Worm (Caenorhabditis elegans): ENCODE results near the gene ZK1307.9.

The ZK1307.9 gene

ce11 chrII:9667382-9667781 lies 18.1 kb downstream of the ZK1307.9 start, which contains the start of gene ZK1320.11:
Gene ZK1320.11, plus strand, starts transcription at chrII:9667624.
- TF ChIP-seq snpc-4 (tag; optimal IDR thresholded peaks at IDR 0.05) = no peak
- TF ChIP-seq pha-4 (tag; optimal IDR thresholded peaks at IDR 0.05) = peak; percentile 19
- peak; percentile 34 for TF ChIP-seq nfya-1 (tag; optimal IDR thresholded peaks at IDR 0.05; ENCODE audit: insufficient read depth)

DNA sequence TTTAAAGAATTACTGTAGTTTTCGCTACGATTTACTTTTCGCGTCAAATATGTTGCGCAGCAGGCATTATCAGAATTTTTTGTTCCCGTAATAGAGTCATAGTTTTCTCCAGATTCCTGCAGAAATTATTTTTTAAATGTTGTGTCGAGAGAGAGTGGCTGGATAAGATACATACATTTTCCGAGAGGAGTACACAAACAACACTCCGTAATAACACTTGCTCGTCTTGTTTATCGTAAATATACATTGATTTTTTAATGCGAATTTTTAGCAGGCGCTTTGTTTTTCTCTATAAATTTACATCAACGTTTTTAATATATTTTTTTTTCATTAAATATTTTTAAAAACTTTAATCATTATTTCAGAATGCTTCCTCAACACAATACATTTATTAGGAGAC lies 19.7 kb downstream of the ZK1307.9 start, which contains the start of gene taf-8:
taf-8 (plus strand) TSS at position 360 of the 400 bp plus-strand sequence.
- TF ChIP-seq unc-39 (tag; optimal IDR thresholded peaks at IDR 0.05) (no peak), elt-2 (tag; optimal IDR thresholded peaks at IDR 0.05) (peak; percentile 12), jun-1 (tag; optimal IDR thresholded peaks at IDR 0.05) (no peak), skn-1 (tag; optimal IDR thresholded peaks at IDR 0.05) (no peak), lsy-12 (tag; optimal IDR thresholded peaks at IDR 0.05) (no peak), lin-15B (tag; optimal IDR thresholded peaks at IDR 0.05) (peak; percentile 47), nhr-11 (tag; optimal IDR thresholded peaks at IDR 0.05) (no peak), nhr-23 (tag; optimal IDR thresholded peaks at IDR 0.05) (peak; percentile 57), hmg-11 (tag; optimal IDR thresholded peaks at IDR 0.05) (peak; percentile 55), aly-2 (tag; optimal IDR thresholded peaks at IDR 0.05) (no peak), elt-1 (tag; optimal IDR thresholded peaks at IDR 0.05) (no peak), pha-4 (tag; optimal IDR thresholded peaks at IDR 0.05) (peak; percentile 84), nhr-25 (tag; optimal IDR thresholded peaks at IDR 0.05) (peak; percentile 6), nhr-28 (tag; optimal IDR thresholded peaks at IDR 0.05) (no peak), lin-39 (tag; optimal IDR thresholded peaks at IDR 0.05) (peak; percentile 7), R02D3.7 (tag; optimal IDR thresholded peaks at IDR 0.05) (peak; percentile 92)

DNA sequence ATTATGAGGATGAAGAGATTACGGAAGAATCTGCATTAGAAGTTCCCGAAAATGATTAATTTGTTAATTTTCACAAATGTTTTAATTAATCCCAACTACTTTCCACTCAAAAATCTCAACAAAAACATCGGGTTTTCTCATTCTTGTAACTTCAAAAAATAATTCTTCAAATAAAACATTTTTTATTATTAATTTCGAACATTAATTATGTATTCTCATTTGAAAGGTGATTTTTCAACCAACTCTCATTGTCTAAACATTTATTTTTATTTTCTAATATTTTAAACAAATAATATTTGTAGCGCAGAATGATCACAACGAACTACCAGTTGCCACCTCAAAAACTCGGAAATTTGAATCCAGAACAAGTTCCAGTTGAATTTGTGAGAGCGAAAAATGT lies 22.0 kb downstream of the ZK1307.9 start, which contains the start of gene ZK1320.7:
ZK1320.7 (plus strand) TSS at position 301 of the 400 bp plus-strand sequence.
- TF ChIP-seq ceh-16 (tag; optimal IDR thresholded peaks at IDR 0.05) (no peak), nhr-43 (tag; optimal IDR thresholded peaks at IDR 0.05; ENCODE audit: poor library complexity, severe bottlenecking) (no peak), nhr-11 (tag; optimal IDR thresholded peaks at IDR 0.05) (no peak), nfya-1 (tag; optimal IDR thresholded peaks at IDR 0.05; ENCODE audit: insufficient read depth) (no peak), skn-1 (tag; optimal IDR thresholded peaks at IDR 0.05) (no peak), nhr-25 (tag; optimal IDR thresholded peaks at IDR 0.05) (no peak), fkh-2 (tag; optimal IDR thresholded peaks at IDR 0.05) (no peak), R02D3.7 (tag; optimal IDR thresholded peaks at IDR 0.05) (no peak), pqm-1 (tag; optimal IDR thresholded peaks at IDR 0.05) (no peak), lsy-12 (tag; optimal IDR thresholded peaks at IDR 0.05) (no peak), nhr-237 (tag; optimal IDR thresholded peaks at IDR 0.05) (no peak), fos-1 (tag; optimal IDR thresholded peaks at IDR 0.05) (no peak), ZK546.5 (tag; optimal IDR thresholded peaks at IDR 0.05) (no peak), jun-1 (tag; optimal IDR thresholded peaks at IDR 0.05) (no peak)

DNA sequence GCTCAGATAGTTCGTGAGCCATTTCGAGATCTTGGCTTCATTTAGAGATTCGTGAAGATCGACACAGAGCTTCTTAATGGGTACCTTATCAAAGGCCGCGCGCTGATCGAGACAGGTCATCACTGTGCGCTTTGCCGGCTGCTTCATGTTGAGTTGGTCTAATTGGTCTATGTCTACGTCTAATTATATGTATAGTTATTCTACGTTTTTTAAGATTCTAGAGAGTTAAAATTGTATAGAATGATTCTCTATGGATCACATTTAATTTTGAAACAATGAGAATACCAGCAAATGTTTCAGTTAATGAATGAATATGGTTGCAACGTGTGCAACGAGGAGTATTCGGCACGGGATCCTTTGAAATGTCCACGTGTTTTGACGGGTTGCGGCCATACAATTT lies 25.4 kb downstream of the ZK1307.9 start, which contains the start of gene arc-1:
arc-1 (plus strand) TSS at position 301 of the 400 bp plus-strand sequence.
- TF ChIP-seq sea-2 (GFP tag; optimal IDR thresholded peaks at IDR 0.05) (no peak), tbx-2 (tag; optimal IDR thresholded peaks at IDR 0.05) (no peak), mml-1 (tag; optimal IDR thresholded peaks at IDR 0.05) (no peak), zag-1 (tag; optimal IDR thresholded peaks at IDR 0.05) (no peak), nhr-12 (tag; optimal IDR thresholded peaks at IDR 0.05) (no peak), egl-5 (tag; optimal IDR thresholded peaks at IDR 0.05) (no peak), nfya-1 (tag; optimal IDR thresholded peaks at IDR 0.05; ENCODE audit: insufficient read depth) (no peak), fkh-2 (tag; optimal IDR thresholded peaks at IDR 0.05) (no peak), nhr-25 (tag; optimal IDR thresholded peaks at IDR 0.05) (no peak), R02D3.7 (tag; optimal IDR thresholded peaks at IDR 0.05) (no peak), eor-1 (tag; optimal IDR thresholded peaks at IDR 0.05) (no peak), fkh-10 (GFP tag; optimal IDR thresholded peaks at IDR 0.05) (no peak), nhr-237 (tag; optimal IDR thresholded peaks at IDR 0.05) (no peak), skn-1 (tag; optimal IDR thresholded peaks at IDR 0.05) (no peak), ceh-16 (tag; optimal IDR thresholded peaks at IDR 0.05) (no peak), elt-2 (tag; optimal IDR thresholded peaks at IDR 0.05) (no peak), nhr-28 (tag; optimal IDR thresholded peaks at IDR 0.05) (no peak), ztf-4 (tag; optimal IDR thresholded peaks at IDR 0.05) (no peak), nhr-43 (tag; optimal IDR thresholded peaks at IDR 0.05; ENCODE audit: poor library complexity, severe bottlenecking) (no peak), elt-1 (tag; optimal IDR thresholded peaks at IDR 0.05) (no peak)

DNA sequence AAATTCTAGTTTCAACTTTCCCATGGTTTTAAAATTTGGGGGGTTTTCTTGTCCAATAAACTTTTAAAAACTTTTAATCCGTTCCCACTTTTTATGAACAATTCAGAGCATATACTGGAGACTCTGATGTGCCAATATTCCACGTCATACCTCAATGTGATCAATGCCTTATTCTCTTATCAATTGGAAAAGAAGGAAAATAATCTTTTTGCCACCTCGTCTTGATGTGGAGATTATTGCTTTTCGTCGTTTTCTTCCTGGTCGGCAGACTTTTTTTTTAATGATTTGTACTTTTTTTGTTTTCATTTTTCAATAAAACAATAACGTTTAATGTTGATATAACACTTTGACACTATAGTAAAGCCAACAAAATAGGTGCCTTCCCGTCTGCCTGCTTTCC lies 28.2 kb downstream of the ZK1307.9 start:
- no peak for TF ChIP-seq unc-62 (GFP tag; optimal IDR thresholded peaks at IDR 0.05)
- TF ChIP-seq elt-2 (tag; optimal IDR thresholded peaks at IDR 0.05) = peak; percentile 67
- no peak for TF ChIP-seq pha-4 (tag; optimal IDR thresholded peaks at IDR 0.05)
- peak; percentile 50 for TF ChIP-seq pqm-1 (tag; optimal IDR thresholded peaks at IDR 0.05)
